Worm (Caenorhabditis elegans): ENCODE measurements around the gene Y56A3A.2.

Gene Y56A3A.2

DNA sequence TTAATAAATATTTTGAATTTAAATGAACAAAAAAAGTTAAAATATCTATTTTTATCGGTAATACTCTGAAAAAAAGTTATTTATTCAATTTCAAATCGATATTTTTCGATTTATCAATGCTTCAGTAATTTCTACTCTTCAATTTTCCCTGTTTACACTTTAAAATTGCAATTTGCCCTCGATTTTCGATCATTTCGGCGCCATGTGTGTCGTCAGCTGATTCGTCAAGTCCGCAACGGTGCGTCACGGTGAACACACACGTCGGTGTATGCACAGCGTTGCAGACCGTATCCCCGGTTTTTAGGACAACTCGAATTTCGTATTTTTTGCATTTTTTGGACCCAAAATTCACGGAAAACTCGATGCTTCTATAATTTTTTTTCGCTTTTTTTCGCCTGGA lies 38.8 kb downstream of the Y56A3A.2 start, which contains the start of gene C18D11.3:
Gene C18D11.3, plus strand, starts transcription at position 189 of the 400 bp plus-strand sequence.
- TF ChIP-seq ztf-23 (GFP tag; IDR thresholded peaks at IDR 0.05) (peak; percentile 66; the same call in 1 of the 2 replicates), ztf-29 (GFP tag; IDR thresholded peaks at IDR 0.05) (no peak), flt-1 (GFP tag; IDR thresholded peaks at IDR 0.05) (0 out of 2 replicates have a peak, but pooled peaks have one; percentile 35), ref-1 (GFP tag; conservative IDR thresholded peaks at IDR 0.05) (no peak)

DNA sequence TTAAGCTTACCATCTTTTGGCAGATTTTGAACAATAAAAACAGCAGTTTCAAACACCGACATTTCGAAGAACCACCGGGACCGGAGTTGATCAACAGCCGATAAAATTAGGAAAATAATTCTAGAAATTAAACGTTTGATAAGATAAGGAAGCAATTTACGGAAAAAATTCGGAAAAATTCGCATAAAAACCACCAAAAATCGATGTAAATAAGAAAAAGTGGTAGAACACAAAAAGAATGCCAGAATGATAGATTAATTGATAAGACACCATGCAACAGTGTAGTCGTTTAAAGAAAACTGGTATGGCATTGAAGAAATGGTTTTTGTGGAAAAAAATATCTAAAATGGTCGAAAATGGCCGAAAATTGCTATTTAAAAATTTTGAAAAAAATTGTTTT lies 39.6 kb downstream of the Y56A3A.2 start, which contains the start of gene maa-1:
Gene maa-1, minus strand, starts transcription at position 120 of the 400 bp plus-strand sequence.
- TF ChIP-seq flt-1 (GFP tag; IDR thresholded peaks at IDR 0.05) (no peak), cog-1 (tag; optimal IDR thresholded peaks at IDR 0.05) (no peak), med-1 (GFP tag; optimal IDR thresholded peaks at IDR 0.05; ENCODE audit: insufficient read depth) (no peak)

DNA sequence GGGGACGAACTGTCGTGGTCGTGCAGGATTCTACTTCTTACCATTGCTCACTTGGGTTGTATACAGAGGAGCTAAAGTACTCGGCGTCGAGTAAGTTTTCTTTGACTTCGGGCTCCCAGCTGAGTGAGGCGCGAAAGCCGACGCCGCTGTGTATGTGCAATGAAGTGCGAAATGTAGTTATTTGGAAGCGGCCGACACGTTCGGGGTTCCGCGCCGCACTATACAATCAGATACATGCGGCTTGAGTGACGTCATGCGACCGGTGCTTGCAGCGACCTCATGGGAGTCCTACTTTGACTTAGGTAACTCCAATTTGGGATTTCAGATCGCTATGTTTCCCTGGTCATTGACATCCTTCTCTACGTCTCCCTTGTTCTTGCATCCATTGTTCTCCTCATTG lies 44.2 kb downstream of the Y56A3A.2 start:
- TF ChIP-seq klf-2 (GFP tag; conservative IDR thresholded peaks at IDR 0.05) (no peak), cog-1 (tag; optimal IDR thresholded peaks at IDR 0.05) (no peak), ztf-23 (GFP tag; IDR thresholded peaks at IDR 0.05) (no peak), ztf-29 (GFP tag; IDR thresholded peaks at IDR 0.05) (no peak), ref-1 (GFP tag; conservative IDR thresholded peaks at IDR 0.05) (no peak), med-1 (GFP tag; optimal IDR thresholded peaks at IDR 0.05; ENCODE audit: insufficient read depth) (no peak)

DNA sequence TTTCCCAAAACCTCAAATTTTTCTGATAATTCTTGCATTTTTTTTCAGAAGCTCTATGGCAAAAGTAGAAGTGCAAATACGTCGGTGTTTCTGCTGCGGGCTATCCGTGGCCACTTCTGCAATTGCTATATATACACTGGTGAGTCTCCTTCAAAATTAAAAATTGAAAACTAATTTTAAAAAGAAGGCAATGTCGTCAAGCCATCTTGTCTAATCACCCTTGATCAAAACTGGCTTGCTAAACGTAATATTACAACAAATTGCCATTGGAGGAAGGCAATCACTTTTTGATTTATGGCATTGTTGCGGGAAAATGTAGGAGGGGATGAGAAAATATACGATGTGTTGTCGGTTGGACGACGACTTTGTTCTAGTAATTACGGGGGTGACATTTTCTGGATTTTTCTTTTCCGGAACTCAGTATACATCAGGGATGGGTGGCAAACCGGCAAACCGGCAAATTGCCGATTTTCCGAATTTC lies 45.5 kb downstream of the Y56A3A.2 start, which contains the start of gene C18D11.1:
Gene C18D11.1, plus strand, starts transcription at position 51 of the 481 bp plus-strand sequence.
- no peak for TF ChIP-seq T22C8.4 (GFP tag; IDR thresholded peaks at IDR 0.05)
- no peak for TF ChIP-seq tab-1 (GFP tag; IDR thresholded peaks at IDR 0.05)

DNA sequence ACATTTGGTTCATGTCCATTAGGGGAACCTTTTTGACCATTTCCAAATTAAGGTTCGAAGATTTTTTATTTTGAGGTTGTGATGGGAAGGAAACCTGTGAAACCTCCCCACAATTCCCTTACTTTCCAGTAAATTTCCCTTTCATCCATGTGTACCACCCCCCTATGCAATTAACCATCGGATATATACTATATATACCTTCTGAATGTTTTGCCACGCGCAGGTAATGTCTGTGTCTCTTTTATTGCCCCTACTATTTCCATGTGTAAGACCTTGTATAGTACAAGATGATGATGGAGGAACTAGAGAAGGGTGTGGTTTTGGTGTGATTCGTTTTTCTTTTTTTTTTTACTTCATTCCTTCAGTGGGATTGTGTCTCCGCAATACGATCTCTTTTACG lies 47.4 kb downstream of the Y56A3A.2 start:
- TF ChIP-seq flt-1 (GFP tag; IDR thresholded peaks at IDR 0.05) (no peak), klf-2 (GFP tag; conservative IDR thresholded peaks at IDR 0.05) (no peak), ref-1 (GFP tag; conservative IDR thresholded peaks at IDR 0.05) (no peak), cog-1 (tag; optimal IDR thresholded peaks at IDR 0.05) (no peak), med-1 (GFP tag; optimal IDR thresholded peaks at IDR 0.05; ENCODE audit: insufficient read depth) (no peak), ztf-23 (GFP tag; IDR thresholded peaks at IDR 0.05) (no peak), tab-1 (GFP tag; IDR thresholded peaks at IDR 0.05) (no peak), T22C8.4 (GFP tag; IDR thresholded peaks at IDR 0.05) (no peak), ztf-29 (GFP tag; IDR thresholded peaks at IDR 0.05) (no peak)

DNA sequence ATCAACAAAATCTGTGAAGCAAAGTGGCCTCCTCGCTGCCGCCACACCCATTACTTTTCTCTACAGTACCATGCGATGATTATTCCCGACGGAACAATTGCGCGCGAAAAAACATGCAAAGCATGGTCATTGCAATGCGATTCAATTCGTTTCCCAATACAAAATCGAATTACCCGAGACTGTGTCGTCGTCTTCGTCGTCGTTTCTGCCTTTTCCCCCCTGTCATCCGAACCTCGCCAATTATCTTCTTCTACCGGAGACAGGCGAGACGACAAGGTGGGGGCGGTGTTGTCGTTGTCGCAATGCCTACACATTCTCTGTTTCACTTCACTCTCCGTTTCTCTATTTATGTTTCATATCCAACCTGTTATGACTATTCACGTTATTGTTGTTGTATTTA lies 50.2 kb downstream of the Y56A3A.2 start:
- TF ChIP-seq cog-1 (tag; optimal IDR thresholded peaks at IDR 0.05) (no peak), flt-1 (GFP tag; IDR thresholded peaks at IDR 0.05) (no peak), med-1 (GFP tag; optimal IDR thresholded peaks at IDR 0.05; ENCODE audit: insufficient read depth) (no peak), tab-1 (GFP tag; IDR thresholded peaks at IDR 0.05) (no peak), klf-2 (GFP tag; conservative IDR thresholded peaks at IDR 0.05) (no peak), ztf-23 (GFP tag; IDR thresholded peaks at IDR 0.05) (no peak), ref-1 (GFP tag; conservative IDR thresholded peaks at IDR 0.05) (no peak), ztf-29 (GFP tag; IDR thresholded peaks at IDR 0.05) (no peak), T22C8.4 (GFP tag; IDR thresholded peaks at IDR 0.05) (no peak)

DNA sequence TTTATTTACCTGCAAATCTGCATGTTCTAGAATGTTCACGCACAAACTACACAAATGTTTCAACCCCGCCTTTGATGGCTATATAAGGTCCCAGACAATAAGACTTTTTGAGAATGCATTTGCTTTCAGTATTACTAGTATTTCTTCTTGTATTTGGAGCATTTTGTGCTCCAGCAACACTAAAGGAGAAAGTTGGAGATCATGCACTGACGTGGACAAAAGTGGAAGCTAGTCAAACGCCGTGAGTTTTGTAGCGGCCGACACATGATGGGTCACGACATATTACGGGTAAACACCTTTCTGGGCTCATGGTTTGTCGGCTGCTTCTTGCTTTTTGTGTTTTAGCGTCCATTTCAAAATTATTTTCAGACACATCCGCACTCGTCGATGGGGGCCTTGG lies 51.6 kb downstream of the Y56A3A.2 start, which contains the start of gene C18D11.6:
Gene C18D11.6, plus strand, starts transcription at position 110 of the 400 bp plus-strand sequence.
- no peak for TF ChIP-seq cog-1 (tag; optimal IDR thresholded peaks at IDR 0.05)
- TF ChIP-seq T22C8.4 (GFP tag; IDR thresholded peaks at IDR 0.05), result no peak
- no peak for TF ChIP-seq ztf-29 (GFP tag; IDR thresholded peaks at IDR 0.05)
- TF ChIP-seq tab-1 (GFP tag; IDR thresholded peaks at IDR 0.05), result no peak
- no peak for TF ChIP-seq ztf-23 (GFP tag; IDR thresholded peaks at IDR 0.05)
- no peak for TF ChIP-seq klf-2 (GFP tag; conservative IDR thresholded peaks at IDR 0.05)
- no peak for TF ChIP-seq ref-1 (GFP tag; conservative IDR thresholded peaks at IDR 0.05)
- no peak for TF ChIP-seq med-1 (GFP tag; optimal IDR thresholded peaks at IDR 0.05; ENCODE audit: insufficient read depth)

DNA sequence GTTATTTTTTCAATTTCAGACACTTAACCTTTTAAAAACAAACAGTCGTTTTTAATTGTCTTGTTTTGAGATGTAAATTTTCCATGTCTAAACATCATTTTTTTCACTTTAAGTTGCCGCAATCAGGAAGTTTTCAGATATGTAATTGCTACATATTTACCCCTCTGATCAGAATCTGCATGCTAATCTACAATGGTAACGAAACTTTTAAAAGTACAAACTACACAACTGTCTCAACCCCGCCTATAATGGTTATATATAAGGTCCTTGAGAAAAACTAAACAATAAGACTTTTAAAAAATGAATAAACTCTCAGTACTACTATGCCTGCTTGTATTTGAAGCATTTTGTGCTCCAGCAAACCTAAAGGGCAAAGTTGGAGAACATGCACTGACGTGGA lies 53.2 kb downstream of the Y56A3A.2 start, which contains the start of gene C18D11.9:
Gene C18D11.9, plus strand, starts transcription at position 301 of the 400 bp plus-strand sequence.
- no peak for TF ChIP-seq ztf-23 (GFP tag; IDR thresholded peaks at IDR 0.05)
- no peak for TF ChIP-seq ztf-29 (GFP tag; IDR thresholded peaks at IDR 0.05)
- no peak for TF ChIP-seq T22C8.4 (GFP tag; IDR thresholded peaks at IDR 0.05)
- no peak for TF ChIP-seq ref-1 (GFP tag; conservative IDR thresholded peaks at IDR 0.05)
- TF ChIP-seq cog-1 (tag; optimal IDR thresholded peaks at IDR 0.05), result no peak
- no peak for TF ChIP-seq klf-2 (GFP tag; conservative IDR thresholded peaks at IDR 0.05)
- TF ChIP-seq flt-1 (GFP tag; IDR thresholded peaks at IDR 0.05), result no peak
- TF ChIP-seq tab-1 (GFP tag; IDR thresholded peaks at IDR 0.05), result no peak
- no peak for TF ChIP-seq med-1 (GFP tag; optimal IDR thresholded peaks at IDR 0.05; ENCODE audit: insufficient read depth)

DNA sequence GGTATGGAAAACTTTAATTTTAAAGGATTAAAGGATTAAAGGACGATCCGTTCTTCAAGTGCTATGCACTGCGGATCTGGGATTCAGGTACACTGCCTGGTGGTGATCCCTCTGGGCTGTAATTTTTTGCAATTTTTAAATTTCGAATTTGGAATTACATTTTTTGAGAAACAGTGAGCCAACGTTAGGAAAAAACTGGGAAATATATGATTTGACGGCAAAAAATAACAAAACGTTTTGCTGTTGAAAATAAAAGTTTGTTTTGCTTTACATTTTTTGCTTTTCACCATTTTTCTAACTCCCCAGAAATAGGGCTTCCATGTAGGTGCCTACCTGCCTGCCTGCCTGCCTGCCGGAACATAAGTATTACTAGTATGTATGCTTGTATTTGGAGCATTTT lies 54.6 kb downstream of the Y56A3A.2 start, which contains the start of gene C18D11.10:
Gene C18D11.10, plus strand, starts transcription at position 301 of the 400 bp plus-strand sequence.
- TF ChIP-seq T22C8.4 (GFP tag; IDR thresholded peaks at IDR 0.05), result no peak
- TF ChIP-seq ztf-23 (GFP tag; IDR thresholded peaks at IDR 0.05), result no peak
- TF ChIP-seq klf-2 (GFP tag; conservative IDR thresholded peaks at IDR 0.05), result no peak
- TF ChIP-seq tab-1 (GFP tag; IDR thresholded peaks at IDR 0.05), result no peak
- no peak for TF ChIP-seq ref-1 (GFP tag; conservative IDR thresholded peaks at IDR 0.05)
- no peak for TF ChIP-seq flt-1 (GFP tag; IDR thresholded peaks at IDR 0.05)
- TF ChIP-seq med-1 (GFP tag; optimal IDR thresholded peaks at IDR 0.05; ENCODE audit: insufficient read depth), result no peak
- no peak for TF ChIP-seq ztf-29 (GFP tag; IDR thresholded peaks at IDR 0.05)
- no peak for TF ChIP-seq cog-1 (tag; optimal IDR thresholded peaks at IDR 0.05)

DNA sequence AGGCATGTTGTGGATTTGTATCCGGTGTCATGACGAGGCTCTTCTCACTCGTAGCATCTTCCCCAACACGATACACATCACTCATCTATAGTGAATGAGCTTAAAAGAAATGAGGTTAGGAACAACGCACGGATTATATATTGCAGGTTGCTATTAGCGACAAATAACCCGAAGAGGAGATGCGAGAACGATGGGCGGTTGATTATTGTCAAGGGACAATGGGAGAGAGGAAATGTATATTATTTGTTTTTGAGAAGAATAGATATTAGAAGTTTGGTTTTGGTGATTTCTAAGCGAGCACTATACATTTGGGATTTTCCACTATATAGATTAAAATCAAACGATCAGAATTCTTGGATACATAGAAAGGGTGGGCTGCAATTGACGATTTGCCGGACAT lies 55.4 kb downstream of the Y56A3A.2 start, which contains the start of gene C18D11.7:
Gene C18D11.7, minus strand, starts transcription at position 101 of the 400 bp plus-strand sequence.
- no peak for TF ChIP-seq ztf-23 (GFP tag; IDR thresholded peaks at IDR 0.05)
- no peak for TF ChIP-seq ztf-29 (GFP tag; IDR thresholded peaks at IDR 0.05)
- TF ChIP-seq tab-1 (GFP tag; IDR thresholded peaks at IDR 0.05), result no peak
- TF ChIP-seq cog-1 (tag; optimal IDR thresholded peaks at IDR 0.05), result no peak
- no peak for TF ChIP-seq ref-1 (GFP tag; conservative IDR thresholded peaks at IDR 0.05)
- no peak for TF ChIP-seq med-1 (GFP tag; optimal IDR thresholded peaks at IDR 0.05; ENCODE audit: insufficient read depth)
- TF ChIP-seq klf-2 (GFP tag; conservative IDR thresholded peaks at IDR 0.05), result no peak
- TF ChIP-seq flt-1 (GFP tag; IDR thresholded peaks at IDR 0.05), result no peak
